Fruit fly (Drosophila melanogaster) whole organism, prepupa: Measurements from ENCODE around the gene Gnpnat.

Experiments
- CG11902 ChIP-seq: fragments of 200-800 bp; sonication (Bioruptor generic); optimal IDR thresholded peaks from 3 replicates; lab custom pipeline; 2016; ENCODE audit warnings: missing biosample characterization, missing genetic modification characterization
- CG16779 ChIP-seq: fragments of 200-800 bp; sonication (Bioruptor generic); optimal IDR thresholded peaks from 3 replicates; lab custom pipeline; 2017; ENCODE audit warnings: missing biosample characterization, mild to moderate bottlenecking, missing genetic modification characterization
- CG6163 ChIP-seq: fragments of 200-800 bp; sonication (Bioruptor generic); IDR thresholded peaks from 3 replicates; pipeline ENCODE4 v1.3.6; 2022; ENCODE audit warnings: missing biosample characterization, missing genetic modification characterization
- CG8119 ChIP-seq: fragments of 200-800 bp; sonication (Bioruptor generic); IDR thresholded peaks from 3 replicates; pipeline ENCODE4 v1.3.6; 2022; ENCODE audit warnings: missing biosample characterization, missing genetic modification characterization
- Gug ChIP-seq: fragments of 200-800 bp; sonication (Bioruptor generic); IDR thresholded peaks from 2 replicates; pipeline ENCODE4 v1.3.6; 2022; ENCODE audit warnings: missing biosample characterization, missing genetic modification characterization
- Hr39 ChIP-seq: fragments of 200-800 bp; sonication (Bioruptor generic); optimal IDR thresholded peaks from 2 replicates; lab custom pipeline; 2016; ENCODE audit warnings: missing biosample characterization, missing genetic modification characterization
- Hr4 ChIP-seq: fragments of 200-800 bp; sonication (Bioruptor generic); optimal IDR thresholded peaks from 3 replicates; lab custom pipeline; 2016; ENCODE audit warnings: missing biosample characterization, missing genetic modification characterization
- OdsH ChIP-seq: fragments of 200-800 bp; sonication (Bioruptor generic); optimal IDR thresholded peaks from 3 replicates; lab custom pipeline; 2016; ENCODE audit warnings: missing biosample characterization, missing genetic modification characterization
- esn ChIP-seq: fragments of 200-800 bp; sonication (Bioruptor generic); optimal IDR thresholded peaks from 2 replicates; lab custom pipeline; 2016; ENCODE audit warnings: missing biosample characterization, mild to moderate bottlenecking, missing genetic modification characterization, moderate library complexity
- fd85E ChIP-seq: fragments of 200-800 bp; sonication (Bioruptor generic); optimal IDR thresholded peaks from 3 replicates; lab custom pipeline; 2016; ENCODE audit warnings: missing biosample characterization, missing genetic modification characterization
- net ChIP-seq: fragments of 200-800 bp; sonication (Bioruptor generic); optimal IDR thresholded peaks from 3 replicates; lab custom pipeline; 2016; ENCODE audit warnings: missing biosample characterization, missing genetic modification characterization
- svp ChIP-seq: fragments of 200-800 bp; sonication (Bioruptor generic); peaks from one replicate; lab custom pipeline; 2016; ENCODE audit warnings: missing biosample characterization, missing genetic modification characterization

dm6 chr3R:29778139-29778984 is 40.3 kb downstream of the Gnpnat start:
- TF ChIP-seq CG6163 (GFP tag; lab: Robert Waterston, UW) (peak; percentile 53; the same call in 2 of the 3 replicates), esn (GFP tag; lab: Kevin White, UChicago) (peak; percentile 80), CG11902 (GFP tag; lab: Kevin White, UChicago) (peak; percentile 43), net (peak; percentile 10), Hr39 (GFP tag; lab: Kevin White, UChicago) (peak; percentile 76), CG8119 (GFP tag; lab: Robert Waterston, UW) (no peak), svp (GFP tag; lab: Kevin White, UChicago) (peak; percentile 83), OdsH (GFP tag; lab: Kevin White, UChicago) (peak; percentile 64), CG16779 (tag; lab: Kevin White, UChicago) (no peak), fd85E (GFP tag; lab: Kevin White, UChicago) (no peak), Hr4 (peak; percentile 39), Gug (GFP tag; lab: Robert Waterston, UW) (no peak)
